Fruit fly (Drosophila melanogaster) whole organism, embryonic: ENCODE data around the gene Ptp10D.
A peak's percentile ranks its signal among the peaks of the same experiment; 100 is the strongest.

Experiments
- Aef1 ChIP-seq: fragments of 200-800 bp; sonication (Bioruptor generic); IDR thresholded peaks from 3 replicates; pipeline ENCODE4 v1.3.6; 2022; ENCODE audit warnings: missing biosample characterization, missing genetic modification characterization
- Bdp1 ChIP-seq: fragments of 200-800 bp; sonication (Bioruptor generic); optimal IDR thresholded peaks from 3 replicates; lab custom pipeline; 2016; ENCODE audit warnings: missing biosample characterization, missing genetic modification characterization
- CG10565 ChIP-seq: fragments of 200-800 bp; sonication (Bioruptor generic); optimal IDR thresholded peaks from 3 replicates; lab custom pipeline; 2016; ENCODE audit warnings: missing biosample characterization, mild to moderate bottlenecking, missing genetic modification characterization
- CG12219 ChIP-seq: fragments of 200-800 bp; sonication (Bioruptor generic); optimal IDR thresholded peaks from 3 replicates; lab custom pipeline; 2018; ENCODE audit warnings: missing biosample characterization, mild to moderate bottlenecking, missing genetic modification characterization
- CG13775 ChIP-seq: fragments of 200-800 bp; sonication (Bioruptor generic); optimal IDR thresholded peaks from 3 replicates; lab custom pipeline; 2017; ENCODE audit warnings: missing biosample characterization, mild to moderate bottlenecking, missing genetic modification characterization
- CG14014 ChIP-seq: fragments of 200-800 bp; sonication (Bioruptor generic); IDR thresholded peaks from 2 replicates; pipeline ENCODE4 v1.3.6; 2022; ENCODE audit warnings: missing biosample characterization, missing genetic modification characterization
- CG15601 ChIP-seq: fragments of 200-800 bp; sonication (Bioruptor generic); optimal IDR thresholded peaks from 3 replicates; lab custom pipeline; 2019; ENCODE audit warnings: missing biosample characterization, mild to moderate bottlenecking, missing genetic modification characterization, moderate library complexity
- CG16779 ChIP-seq: fragments of 200-800 bp; sonication (Bioruptor generic); IDR thresholded peaks from 2 replicates; pipeline ENCODE4 v1.3.6; 2022; ENCODE audit warnings: missing biosample characterization, missing genetic modification characterization
- CG17829 ChIP-seq: fragments of 200-800 bp; optimal IDR thresholded peaks from 2 replicates; lab custom pipeline; 2019; ENCODE audit warnings: missing biosample characterization, mild to moderate bottlenecking, missing genetic modification characterization, moderate library complexity
- CG18011 ChIP-seq: fragments of 200-800 bp; sonication (Bioruptor generic); optimal IDR thresholded peaks from 2 replicates; lab custom pipeline; 2017; ENCODE audit warnings: missing biosample characterization, missing genetic modification characterization, mild to moderate bottlenecking, moderate library complexity, missing genotype
- CG2120 ChIP-seq: fragments of 200-800 bp; sonication (Bioruptor generic); optimal IDR thresholded peaks from 3 replicates; lab custom pipeline; 2016; ENCODE audit warnings: missing biosample characterization, missing genetic modification characterization
- CG2129 ChIP-seq: fragments of 200-800 bp; sonication (Bioruptor generic); IDR thresholded peaks from 2 replicates; pipeline ENCODE4 v1.3.6; 2022; ENCODE audit warnings: missing biosample characterization, missing genetic modification characterization; ENCODE audit not compliant: partially characterized antibody
- CG3407 ChIP-seq: fragments of 200-800 bp; sonication (Bioruptor generic); optimal IDR thresholded peaks from 2 replicates; lab custom pipeline; 2018; ENCODE audit warnings: missing biosample characterization, mild to moderate bottlenecking, missing genetic modification characterization
- CG34422 ChIP-seq: fragments of 200-800 bp; sonication (Bioruptor generic); IDR thresholded peaks from 3 replicates; pipeline ENCODE4 v1.3.6; 2022; ENCODE audit warnings: missing biosample characterization, missing genetic modification characterization
- CG3726 ChIP-seq: fragments of 200-800 bp; sonication (Bioruptor generic); IDR thresholded peaks from 3 replicates; pipeline ENCODE4, ENCODE4 v1.3.6; 2022; ENCODE audit warnings: missing biosample characterization, missing genetic modification characterization
- CG4282 ChIP-seq: fragments of 200-800 bp; sonication (Bioruptor generic); optimal IDR thresholded peaks from 2 replicates; lab custom pipeline; 2016; ENCODE audit warnings: missing biosample characterization, missing genetic modification characterization
- CG4424 ChIP-seq: fragments of 200-800 bp; sonication (Bioruptor generic); optimal IDR thresholded peaks from 3 replicates; lab custom pipeline; 2016; ENCODE audit warnings: missing biosample characterization, missing genetic modification characterization
- CG6254 ChIP-seq: fragments of 200-800 bp; sonication (Bioruptor generic); optimal IDR thresholded peaks from 3 replicates; lab custom pipeline; 2017; ENCODE audit warnings: mild to moderate bottlenecking, missing biosample characterization, missing genetic modification reagents, missing genetic modification characterization
- CG7357 ChIP-seq: fragments of 200-800 bp; sonication (Bioruptor generic); IDR thresholded peaks from 3 replicates; pipeline ENCODE4 v1.3.6; 2022; ENCODE audit warnings: missing biosample characterization, missing genetic modification characterization
- CG7928 ChIP-seq: fragments of 200-800 bp; sonication (Bioruptor generic); optimal IDR thresholded peaks from 2 replicates; lab custom pipeline; 2017; ENCODE audit warnings: missing biosample characterization, mild to moderate bottlenecking, missing genetic modification characterization
- CG9932 ChIP-seq: fragments of 200-800 bp; sonication (Bioruptor generic); IDR thresholded peaks from 2 replicates; pipeline ENCODE4 v1.3.6; 2022; ENCODE audit warnings: missing biosample characterization, missing genetic modification characterization
- Camta ChIP-seq: fragments of 200-800 bp; sonication (Bioruptor generic); optimal IDR thresholded peaks from 2 replicates; lab custom pipeline; 2016; ENCODE audit warnings: missing biosample characterization, missing genetic modification characterization
- Dp ChIP-seq: fragments of 200-800 bp; sonication (Bioruptor generic); optimal IDR thresholded peaks from 2 replicates; lab custom pipeline; 2018; ENCODE audit warnings: missing biosample characterization, mild to moderate bottlenecking, missing genetic modification characterization, moderate library complexity
- E2f2 ChIP-seq: fragments of 200-800 bp; sonication (Bioruptor generic); IDR thresholded peaks from 2 replicates; pipeline ENCODE4 v1.3.6; 2022; ENCODE audit warnings: missing biosample characterization, missing genetic modification characterization
- HLH3B ChIP-seq: fragments of 200-800 bp; sonication (Bioruptor generic); IDR thresholded peaks from 2 replicates; pipeline ENCODE4 v1.3.6; 2022; ENCODE audit warnings: missing biosample characterization, missing genetic modification characterization
- HLH4C ChIP-seq: fragments of 200-800 bp; sonication (Bioruptor generic); IDR thresholded peaks from 3 replicates; pipeline ENCODE4 v1.3.6; 2022; ENCODE audit warnings: missing biosample characterization, missing genetic modification characterization; ENCODE audit not compliant: partially characterized antibody
- Hand ChIP-seq: fragments of 200-800 bp; sonication (Bioruptor generic); optimal IDR thresholded peaks from 2 replicates; lab custom pipeline; 2017; ENCODE audit warnings: mild to moderate bottlenecking, missing biosample characterization, missing genetic modification reagents, missing genetic modification characterization
- Med ChIP-seq: fragments of 200-800 bp; sonication (Bioruptor generic); peaks from one replicate; lab custom pipeline; 2016; ENCODE audit warnings: missing biosample characterization, missing genetic modification characterization, mild to moderate bottlenecking, inconsistent platforms, moderate library complexity
- Meics ChIP-seq: fragments of 200-800 bp; sonication (Bioruptor generic); optimal IDR thresholded peaks from 2 replicates; lab custom pipeline; 2017; ENCODE audit warnings: missing biosample characterization, mild to moderate bottlenecking, missing genetic modification characterization
- Myb ChIP-seq: fragments of 200-800 bp; sonication (Bioruptor generic); optimal IDR thresholded peaks from 2 replicates; lab custom pipeline; 2016; ENCODE audit warnings: missing biosample characterization, missing genetic modification characterization
- Sry-δ ChIP-seq: fragments of 200-800 bp; sonication (Bioruptor generic); optimal IDR thresholded peaks from 2 replicates; lab custom pipeline; 2016; ENCODE audit warnings: missing biosample characterization, missing genetic modification characterization
- ara ChIP-seq: fragments of 200-800 bp; sonication (Bioruptor generic); IDR thresholded peaks from 2 replicates; pipeline ENCODE4 v1.3.6; 2022; ENCODE audit warnings: missing biosample characterization, missing genetic modification characterization
- bigmax ChIP-seq: fragments of 200-800 bp; sonication (Bioruptor generic); optimal IDR thresholded peaks from 2 replicates; lab custom pipeline; 2018; ENCODE audit warnings: missing biosample characterization, mild to moderate bottlenecking, missing genetic modification characterization
- cg ChIP-seq: fragments of 200-800 bp; sonication (Bioruptor generic); optimal IDR thresholded peaks from 3 replicates; lab custom pipeline; 2019; ENCODE audit warnings: missing biosample characterization, mild to moderate bottlenecking, missing genetic modification characterization, moderate library complexity
- cwo ChIP-seq: fragments of 200-800 bp; sonication (Bioruptor generic); optimal IDR thresholded peaks from 3 replicates; lab custom pipeline; 2017; ENCODE audit warnings: missing biosample characterization, missing genetic modification characterization, mild to moderate bottlenecking, moderate library complexity, missing genetic modification reagents
- emc ChIP-seq: fragments of 200-800 bp; sonication (Bioruptor generic); optimal IDR thresholded peaks from 2 replicates; lab custom pipeline; 2016; ENCODE audit warnings: missing biosample characterization, missing genetic modification characterization
- eve ChIP-seq, 2 experiments: fragments of >200 bp; optimal IDR thresholded peaks; 2 replicates each; lab custom pipeline; 2017; ENCODE audit warnings: missing biosample characterization in 2 of 2, missing genetic modification characterization in 2 of 2
- gfzf ChIP-seq: fragments of 200-800 bp; sonication (Bioruptor generic); optimal IDR thresholded peaks from 2 replicates; lab custom pipeline; 2016; ENCODE audit warnings: missing biosample characterization, mild to moderate bottlenecking, missing genetic modification characterization, moderate library complexity
- h ChIP-seq: fragments of >200 bp; optimal IDR thresholded peaks from 2 replicates; lab custom pipeline; 2017
- ham ChIP-seq: fragments of 200-800 bp; sonication (Bioruptor generic); IDR thresholded peaks from 2 replicates; pipeline ENCODE4 v1.3.6; 2022; ENCODE audit warnings: missing biosample characterization, missing genetic modification characterization
- p53 ChIP-seq: fragments of 200-800 bp; sonication (Bioruptor generic); optimal IDR thresholded peaks from 2 replicates; lab custom pipeline; 2016; ENCODE audit warnings: missing biosample characterization, missing genetic modification characterization
- pfk ChIP-seq: fragments of 200-800 bp; sonication (Bioruptor generic); optimal IDR thresholded peaks from 2 replicates; lab custom pipeline; 2018; ENCODE audit warnings: missing biosample characterization, mild to moderate bottlenecking, missing genetic modification characterization, moderate library complexity
- phol ChIP-seq: fragments of 200-800 bp; sonication (Bioruptor generic); optimal IDR thresholded peaks from 3 replicates; lab custom pipeline; 2018; ENCODE audit warnings: missing biosample characterization, mild to moderate bottlenecking, missing genetic modification characterization, moderate library complexity
- pnt ChIP-seq: fragments of 200-800 bp; sonication (Bioruptor generic); optimal IDR thresholded peaks from 3 replicates; lab custom pipeline; 2016; ENCODE audit warnings: missing biosample characterization, missing genetic modification characterization
- scrt ChIP-seq: fragments of 200-800 bp; sonication (Bioruptor generic); optimal IDR thresholded peaks from 2 replicates; lab custom pipeline; 2018; ENCODE audit warnings: missing biosample characterization, mild to moderate bottlenecking, missing genetic modification characterization, moderate library complexity
- shn ChIP-seq: fragments of 200-800 bp; sonication (Bioruptor generic); optimal IDR thresholded peaks from 3 replicates; lab custom pipeline; 2016; ENCODE audit warnings: missing biosample characterization, missing genetic modification characterization
- sqz ChIP-seq: fragments of 200-800 bp; sonication (Bioruptor generic); optimal IDR thresholded peaks from 3 replicates; lab custom pipeline; 2018; ENCODE audit warnings: missing biosample characterization, mild to moderate bottlenecking, missing genetic modification characterization
- ssp ChIP-seq: fragments of 200-800 bp; sonication (Bioruptor generic); IDR thresholded peaks from 2 replicates; pipeline ENCODE4 v1.3.6; 2022; ENCODE audit warnings: missing biosample characterization, missing genetic modification characterization
- tup ChIP-seq: fragments of 200-800 bp; sonication (Bioruptor generic); optimal IDR thresholded peaks from 2 replicates; lab custom pipeline; 2016; ENCODE audit warnings: missing biosample characterization, mild to moderate bottlenecking, missing genetic modification characterization, moderate library complexity
- wek ChIP-seq: fragments of 200-800 bp; sonication (Bioruptor generic); optimal IDR thresholded peaks from 3 replicates; lab custom pipeline; 2018; ENCODE audit warnings: missing biosample characterization, mild to moderate bottlenecking, missing genetic modification characterization, moderate library complexity
- zen2 ChIP-seq: fragments of 200-800 bp; sonication (Bioruptor generic); IDR thresholded peaks from 3 replicates; pipeline ENCODE4 v1.3.6; 2022; ENCODE audit warnings: missing biosample characterization, missing genetic modification characterization; ENCODE audit not compliant: partially characterized antibody

Gene Ptp10D

DNA sequence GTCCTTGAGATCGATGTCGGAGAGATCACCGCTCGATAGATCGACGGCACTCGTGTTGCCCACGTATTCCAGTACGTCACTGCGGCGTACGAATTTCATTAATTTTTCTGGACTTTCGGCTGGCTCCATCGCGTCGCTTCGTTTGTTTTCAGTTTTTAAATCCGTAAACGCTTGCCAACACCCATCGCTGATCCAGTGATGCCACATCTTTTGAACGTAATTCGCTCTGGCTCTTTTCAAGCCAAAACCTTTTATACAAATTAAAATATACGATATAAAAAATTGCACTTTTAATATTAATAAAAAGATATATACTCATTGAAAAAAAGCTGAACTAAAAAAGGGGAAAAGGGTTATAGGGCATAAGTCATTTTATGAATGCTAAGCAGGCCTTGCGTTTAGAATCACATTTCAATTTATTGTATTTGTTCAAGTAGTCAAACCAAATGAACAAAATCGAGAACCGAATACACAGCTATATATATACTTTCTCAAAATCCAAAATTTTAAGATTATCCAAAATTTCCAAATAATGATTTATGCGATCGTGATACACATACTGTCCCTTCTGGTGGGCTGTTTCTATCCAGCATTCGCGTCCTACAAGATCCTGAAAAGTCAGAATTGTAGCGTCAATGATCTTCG, 49.4 kb upstream of the Ptp10D start, which contains the start of the genes Kmn1 and Reepl1 (continued):
- TF ChIP-seq Dp (GFP tag; lab: Kevin White, UChicago) (peak; percentile 45), ssp (GFP tag; lab: Robert Waterston, UW) (peak; percentile 32; the same call in 1 of the 2 replicates), CG15601 (tag; lab: Kevin White, UChicago) (no peak), Camta (GFP tag; lab: Kevin White, UChicago) (no peak), cwo (no peak), Meics (GFP tag; lab: Kevin White, UChicago) (no peak), CG7357 (GFP tag; lab: Robert Waterston, UW) (no peak), CG2120 (GFP tag; lab: Kevin White, UChicago) (peak; percentile 16), CG14014 (no peak), tup (no peak), cg (GFP tag; lab: Kevin White, UChicago) (no peak), CG7928 (GFP tag; lab: Kevin White, UChicago) (no peak), Med (GFP tag; lab: Kevin White, UChicago) (peak; percentile 19), eve (GFP tag; optimal IDR thresholded peaks at IDR 0.05; lab: Kevin White, UChicago) (no peak), CG9932 (peak; percentile 39; the same call in 1 of the 2 replicates), CG17829 (tag; lab: Kevin White, UChicago) (no peak), Bdp1 (no peak), CG3407 (GFP tag; lab: Kevin White, UChicago) (no peak), p53 (GFP tag; lab: Kevin White, UChicago) (no peak), emc (no peak), pnt (GFP tag; lab: Kevin White, UChicago) (peak; percentile 3), wek (GFP tag; lab: Kevin White, UChicago) (no peak), shn (GFP tag; lab: Kevin White, UChicago) (no peak), pfk (no peak), Sry-δ (no peak), CG10565 (no peak), CG34422 (no peak), bigmax (GFP tag; lab: Kevin White, UChicago) (no peak), ara (no peak), CG3726 (GFP tag; lab: Robert Waterston, UW) (no peak), CG6254 (GFP tag; lab: Kevin White, UChicago) (no peak), HLH3B (GFP tag; lab: Robert Waterston, UW) (no peak), sqz (GFP tag; lab: Kevin White, UChicago) (no peak), CG12219 (GFP tag; lab: Kevin White, UChicago) (no peak), phol (tag; lab: Kevin White, UChicago) (peak; percentile 15), Myb (GFP tag; lab: Kevin White, UChicago) (peak; percentile 13), CG2129 (no peak), CG18011 (GFP tag; lab: Kevin White, UChicago) (no peak), gfzf (GFP tag; lab: Kevin White, UChicago) (peak; percentile 33), h (lab: Kevin White, UChicago) (no peak), CG4282 (GFP tag; lab: Kevin White, UChicago) (no peak), scrt (no peak), Hand (no peak), HLH4C (GFP tag; lab: Robert Waterston, UW) (no peak), CG4424 (GFP tag; lab: Kevin White, UChicago) (no peak), zen2 (GFP tag; lab: Robert Waterston, UW) (no peak), CG13775 (GFP tag; lab: Kevin White, UChicago) (no peak), CG16779 (GFP tag; lab: Robert Waterston, UW) (no peak), Aef1 (GFP tag; lab: Robert Waterston, UW) (no peak), E2f2 (peak; percentile 52; the same call in 1 of the 2 replicates), ham (GFP tag; lab: Robert Waterston, UW) (no peak)
